Worm (Caenorhabditis elegans) whole organism, young adult: ENCODE results near the gene F49H12.7.
"Not testable (repeated sequence)": the region's sequence is repeated elsewhere in the genome, so short reads cannot be mapped to it uniquely, and the experiment has no call there.

Experiments
- C17E4.6 ChIP-seq: fragments of 200-800 bp; sonication (Bioruptor generic); IDR thresholded peaks from 2 replicates; pipeline ENCODE4 v1.3.6; 2022; ENCODE audit warnings: missing genetic modification reagents, missing genetic modification characterization, missing compliant biosample characterization
- D2030.7 ChIP-seq: fragments of 200-800 bp; sonication (Bioruptor generic); IDR thresholded peaks from 2 replicates; pipeline ENCODE4 v1.3.6; 2022; ENCODE audit warnings: missing genetic modification reagents, missing genetic modification characterization, missing compliant biosample characterization
- F39B2.1 ChIP-seq: fragments of 200-800 bp; sonication (Bioruptor generic); IDR thresholded peaks from 2 replicates; pipeline ENCODE4 v1.3.6; 2022; ENCODE audit warnings: missing genetic modification reagents, missing genetic modification characterization, missing compliant biosample characterization
- K11D2.4 ChIP-seq: fragments of 200-800 bp; sonication (Bioruptor generic); IDR thresholded peaks from 2 replicates; pipeline ENCODE4 v1.3.6; 2022; ENCODE audit warnings: missing genetic modification reagents, missing genetic modification characterization, missing compliant biosample characterization
- T07F8.4 ChIP-seq: sonication (generic microtip); optimal IDR thresholded peaks from 2 replicates; lab custom pipeline; 2016; ENCODE audit warnings: mild to moderate bottlenecking, missing genetic modification characterization, moderate library complexity, missing compliant biosample characterization
- Y53F4B.3 ChIP-seq: fragments of 200-800 bp; sonication (Bioruptor generic); IDR thresholded peaks from 2 replicates; pipeline ENCODE4 v1.3.6; 2022; ENCODE audit warnings: missing genetic modification reagents, missing genetic modification characterization, missing compliant biosample characterization
- Y56A3A.18 ChIP-seq: fragments of 200-800 bp; sonication (Bioruptor generic); IDR thresholded peaks from 2 replicates; pipeline ENCODE4 v1.3.6; 2022; ENCODE audit warnings: missing genetic modification reagents, missing genetic modification characterization, missing compliant biosample characterization
- Y67H2A.10 ChIP-seq: fragments of 200-800 bp; sonication (Bioruptor generic); conservative IDR thresholded peaks from 2 replicates; pipeline ENCODE4 v1.3.6; 2022; ENCODE audit warnings: missing genetic modification reagents, missing genetic modification characterization, missing compliant biosample characterization
- Y79H2A.3 ChIP-seq: fragments of 200-800 bp; sonication (Bioruptor generic); conservative IDR thresholded peaks from 2 replicates; pipeline ENCODE4 v1.3.6; 2022; ENCODE audit warnings: missing genetic modification reagents, missing genetic modification characterization, missing compliant biosample characterization
- Y95B8A.8 ChIP-seq: fragments of 200-800 bp; sonication (Bioruptor generic); IDR thresholded peaks from 2 replicates; pipeline ENCODE4 v1.3.6; 2022; ENCODE audit warnings: missing genetic modification reagents, missing genetic modification characterization, missing compliant biosample characterization
- ZK185.1 ChIP-seq: sonication (generic microtip); optimal IDR thresholded peaks from 2 replicates; lab custom pipeline; 2016; ENCODE audit warnings: mild to moderate bottlenecking, missing genetic modification characterization, missing compliant biosample characterization; ENCODE audit not compliant: poor library complexity, severe bottlenecking
- ama-1 ChIP-seq, 3 experiments: fragments of 150-350 bp in 1 of 3; sonication (generic microtip) in 2 of 3; optimal IDR thresholded peaks; 2 replicates each; lab custom pipeline; 2014 to 2018; ENCODE audit warnings: missing biosample characterization in 2 of 3, missing genetic modification characterization in 2 of 3, missing genetic modification reagents in 2 of 3
- aptf-2 ChIP-seq: fragments of 200-800 bp; sonication (Bioruptor generic); conservative IDR thresholded peaks from 2 replicates; pipeline ENCODE4 v1.3.6; 2022; ENCODE audit warnings: missing genetic modification reagents, missing genetic modification characterization, missing compliant biosample characterization
- aptf-3 ChIP-seq: fragments of 200-800 bp; sonication (Bioruptor generic); IDR thresholded peaks from 2 replicates; pipeline ENCODE4 v1.3.6; 2022; ENCODE audit warnings: missing genetic modification characterization, missing compliant biosample characterization
- atf-7 ChIP-seq: sonication (generic microtip); optimal IDR thresholded peaks from 2 replicates; lab custom pipeline; 2017; ENCODE audit warnings: mild to moderate bottlenecking, missing genetic modification characterization, missing compliant biosample characterization
- attf-3 ChIP-seq: fragments of 200-800 bp; sonication (Bioruptor generic); conservative IDR thresholded peaks from 2 replicates; pipeline ENCODE4 v1.3.6; 2022; ENCODE audit warnings: missing genetic modification reagents, missing genetic modification characterization, missing compliant biosample characterization
- attf-6 ChIP-seq: fragments of 200-800 bp; sonication (Bioruptor generic); IDR thresholded peaks from 2 replicates; pipeline ENCODE4 v1.3.6; 2022; ENCODE audit warnings: missing genetic modification reagents, missing genetic modification characterization, missing compliant biosample characterization
- bed-2 ChIP-seq: fragments of 200-800 bp; sonication (Bioruptor generic); IDR thresholded peaks from 2 replicates; pipeline ENCODE4 v1.3.6; 2022; ENCODE audit warnings: missing genetic modification reagents, missing genetic modification characterization, missing compliant biosample characterization
- cebp-1 ChIP-seq, 2 experiments: fragments of 200-800 bp in 1 of 2; sonication (Bioruptor generic) in 1 of 2; sonication (generic microtip) in 1 of 2; IDR thresholded peaks in 1 of 2; optimal IDR thresholded peaks in 1 of 2; 2 replicates each; pipeline versions ENCODE4 v1.3.6 to Lab custom; 2017 to 2022; ENCODE audit warnings: missing compliant biosample characterization in 2 of 2, missing genetic modification characterization in 2 of 2, mild to moderate bottlenecking in 1 of 2, missing genetic modification reagents in 1 of 2, moderate library complexity in 1 of 2
- ceh-100 ChIP-seq: fragments of 200-800 bp; sonication (Bioruptor generic); IDR thresholded peaks from 2 replicates; pipeline ENCODE4 v1.3.6; 2022; ENCODE audit warnings: missing genetic modification reagents, missing genetic modification characterization, missing compliant biosample characterization
- ceh-58 ChIP-seq: fragments of 200-800 bp; sonication (Bioruptor generic); IDR thresholded peaks from 2 replicates; pipeline ENCODE4 v1.3.6; 2022; ENCODE audit warnings: missing genetic modification characterization, missing compliant biosample characterization
- die-1 ChIP-seq: sonication (generic microtip); optimal IDR thresholded peaks from 2 replicates; lab custom pipeline; 2016; ENCODE audit warnings: missing genotype, mild to moderate bottlenecking, missing genetic modification characterization, missing compliant biosample characterization
- dox-1 ChIP-seq: fragments of 200-800 bp; sonication (Bioruptor generic); IDR thresholded peaks from 2 replicates; pipeline ENCODE4 v1.3.6; 2022; ENCODE audit warnings: missing genetic modification reagents, missing genetic modification characterization, missing compliant biosample characterization
- egl-18 ChIP-seq: fragments of 200-800 bp; sonication (Bioruptor generic); IDR thresholded peaks from 2 replicates; pipeline ENCODE4 v1.3.6; 2022; ENCODE audit warnings: missing genetic modification reagents, missing genetic modification characterization, missing compliant biosample characterization
- egl-44 ChIP-seq: fragments of 200-800 bp; sonication (Bioruptor generic); IDR thresholded peaks from 2 replicates; pipeline ENCODE4 v1.3.6; 2022; ENCODE audit warnings: missing genetic modification reagents, missing genetic modification characterization, missing compliant biosample characterization
- egrh-3 ChIP-seq: fragments of 200-800 bp; sonication (Bioruptor generic); IDR thresholded peaks from 2 replicates; pipeline ENCODE4 v1.3.6; 2022; ENCODE audit warnings: missing genetic modification reagents, missing genetic modification characterization, missing compliant biosample characterization
- ekl-4 ChIP-seq: fragments of 200-800 bp; sonication (Bioruptor generic); IDR thresholded peaks from 2 replicates; pipeline ENCODE4 v1.3.6; 2022; ENCODE audit warnings: missing genetic modification reagents, missing genetic modification characterization, missing compliant biosample characterization
- hlh-12 ChIP-seq: sonication (generic microtip); optimal IDR thresholded peaks from 2 replicates; lab custom pipeline; 2016; ENCODE audit warnings: missing genetic modification characterization, missing compliant biosample characterization
- hmg-20 ChIP-seq: fragments of 200-800 bp; sonication (Bioruptor generic); IDR thresholded peaks from 2 replicates; pipeline ENCODE4 v1.3.6; 2022; ENCODE audit warnings: missing genetic modification reagents, missing genetic modification characterization, missing compliant biosample characterization
- let-526 ChIP-seq: fragments of 200-800 bp; sonication (Bioruptor generic); IDR thresholded peaks from 2 replicates; pipeline ENCODE4 v1.3.6; 2022; ENCODE audit warnings: missing genetic modification reagents, missing genetic modification characterization, missing compliant biosample characterization
- madf-6 ChIP-seq: fragments of 200-800 bp; sonication (Bioruptor generic); IDR thresholded peaks from 2 replicates; pipeline ENCODE4 v1.3.6; 2022; ENCODE audit warnings: missing genetic modification reagents, missing genetic modification characterization, missing compliant biosample characterization
- mel-28 ChIP-seq: sonication (generic microtip); optimal IDR thresholded peaks from 2 replicates; lab custom pipeline; 2016; ENCODE audit warnings: borderline replicate concordance, mild to moderate bottlenecking, missing genetic modification characterization, missing compliant biosample characterization
- nhr-120 ChIP-seq: fragments of 200-800 bp; sonication (Bioruptor generic); IDR thresholded peaks from 2 replicates; pipeline ENCODE4 v1.3.6; 2022; ENCODE audit warnings: missing genetic modification characterization, missing compliant biosample characterization
- nhr-80 ChIP-seq: sonication (generic microtip); optimal IDR thresholded peaks from 2 replicates; lab custom pipeline; 2016; ENCODE audit warnings: missing genetic modification characterization, missing compliant biosample characterization
- pbrm-1 ChIP-seq: fragments of 200-800 bp; sonication (Bioruptor generic); IDR thresholded peaks from 2 replicates; pipeline ENCODE4 v1.3.6; 2022; ENCODE audit warnings: missing genetic modification reagents, missing genetic modification characterization, missing compliant biosample characterization
- sea-2 ChIP-seq: fragments of 200-800 bp; sonication (Bioruptor generic); IDR thresholded peaks from 2 replicates; pipeline ENCODE4 v1.3.6; 2022; ENCODE audit warnings: missing genetic modification characterization, missing compliant biosample characterization
- xnd-1 ChIP-seq: sonication (generic microtip); optimal IDR thresholded peaks from 2 replicates; lab custom pipeline; 2016; ENCODE audit warnings: missing genotype, missing genetic modification reagents, missing genetic modification characterization, missing compliant biosample characterization
- zfh-2 ChIP-seq: fragments of 200-800 bp; sonication (Bioruptor generic); conservative IDR thresholded peaks from 2 replicates; pipeline ENCODE4 v1.3.6; 2022; ENCODE audit warnings: missing genetic modification reagents, missing genetic modification characterization, missing compliant biosample characterization
- zim-3 ChIP-seq: sonication (generic microtip); optimal IDR thresholded peaks from 2 replicates; lab custom pipeline; 2017; ENCODE audit warnings: mild to moderate bottlenecking, missing genetic modification characterization, moderate library complexity, missing compliant biosample characterization
- ztf-22 ChIP-seq: fragments of 200-800 bp; sonication (Bioruptor generic); optimal IDR thresholded peaks from 2 replicates; lab custom pipeline; 2018; ENCODE audit warnings: mild to moderate bottlenecking, missing genetic modification characterization, moderate library complexity, missing compliant biosample characterization
- ztf-25 ChIP-seq: fragments of 200-800 bp; sonication (Bioruptor generic); IDR thresholded peaks from 2 replicates; pipeline ENCODE4 v1.3.6; 2022; ENCODE audit warnings: missing genetic modification reagents, missing genetic modification characterization, missing compliant biosample characterization
- ztf-6 ChIP-seq: fragments of 200-800 bp; sonication (Bioruptor generic); IDR thresholded peaks from 2 replicates; pipeline ENCODE4 v1.3.6; 2022; ENCODE audit warnings: missing genetic modification reagents, missing genetic modification characterization, missing compliant biosample characterization

Gene F49H12.7

DNA sequence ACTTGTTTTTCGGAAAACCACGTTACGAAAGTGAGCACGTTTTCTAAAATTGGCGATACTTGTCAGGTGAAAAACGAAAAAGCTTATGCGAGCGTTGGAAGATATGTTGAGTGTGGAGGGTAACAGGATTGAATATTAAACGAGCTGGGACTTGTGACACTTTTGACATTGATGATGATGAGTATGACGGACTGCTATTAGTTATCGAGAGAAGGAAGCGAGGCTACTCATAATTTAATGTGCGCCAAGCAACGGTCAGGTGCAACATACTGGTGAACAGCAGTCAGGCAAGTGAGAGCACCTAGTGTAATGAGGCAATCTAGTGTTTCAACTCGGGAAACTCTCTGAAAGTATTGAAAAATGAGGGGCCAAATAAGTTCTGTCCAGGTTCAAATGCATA lies 14.6 kb upstream of the F49H12.7 start:
- no peak for TF ChIP-seq zfh-2 (GFP tag; lab: Robert Waterston, UW)
- TF ChIP-seq attf-6 (GFP tag; lab: Robert Waterston, UW): no peak
- no peak for TF ChIP-seq ztf-25
- TF ChIP-seq nhr-80 (tag; lab: Kevin White, UChicago): no peak
- no peak for TF ChIP-seq hlh-12 (tag; lab: Kevin White, UChicago)
- TF ChIP-seq die-1 (tag; lab: Kevin White, UChicago): no peak
- TF ChIP-seq zim-3 (tag; lab: Kevin White, UChicago): no peak
- no peak for TF ChIP-seq ama-1 (optimal IDR thresholded peaks at IDR 0.05; lab: Kevin White, UChicago)
- no peak for TF ChIP-seq ama-1 (GFP tag; optimal IDR thresholded peaks at IDR 0.05; lab: Kevin White, UChicago)
- TF ChIP-seq ztf-22 (GFP tag; lab: Kevin White, UChicago): no peak
- TF ChIP-seq ZK185.1: no peak
- TF ChIP-seq ztf-6 (GFP tag; lab: Robert Waterston, UW): no peak
- no peak for TF ChIP-seq T07F8.4 (tag; lab: Kevin White, UChicago)
- TF ChIP-seq atf-7 (tag; lab: Kevin White, UChicago): no peak
- no peak for TF ChIP-seq mel-28

DNA sequence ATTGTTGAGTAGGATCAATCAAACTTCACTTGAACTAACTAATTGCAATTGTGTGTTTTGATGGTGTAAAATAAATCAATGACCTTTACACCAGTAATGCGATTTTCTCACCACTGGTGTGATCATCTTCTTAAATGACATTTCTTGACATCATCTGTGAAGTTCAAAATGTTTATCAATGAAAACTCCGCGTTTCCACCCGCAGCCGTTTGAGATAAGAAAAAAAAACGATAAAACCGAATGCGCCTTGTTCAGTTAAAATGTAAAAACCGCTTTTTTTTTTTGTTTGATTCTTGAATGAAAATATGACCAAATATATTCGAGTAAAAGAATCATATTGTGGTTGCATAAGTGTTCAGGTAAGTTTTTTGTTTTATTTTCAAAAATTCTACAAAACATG lies 13.2 kb upstream of the F49H12.7 start, which contains the start of gene Y102A11A.1:
Gene Y102A11A.1 (plus strand): TSS at position 223 of the 400 bp plus-strand sequence.
- TF ChIP-seq xnd-1 (tag; lab: Kevin White, UChicago) (no peak), nhr-80 (tag; lab: Kevin White, UChicago) (peak; percentile 39)

DNA sequence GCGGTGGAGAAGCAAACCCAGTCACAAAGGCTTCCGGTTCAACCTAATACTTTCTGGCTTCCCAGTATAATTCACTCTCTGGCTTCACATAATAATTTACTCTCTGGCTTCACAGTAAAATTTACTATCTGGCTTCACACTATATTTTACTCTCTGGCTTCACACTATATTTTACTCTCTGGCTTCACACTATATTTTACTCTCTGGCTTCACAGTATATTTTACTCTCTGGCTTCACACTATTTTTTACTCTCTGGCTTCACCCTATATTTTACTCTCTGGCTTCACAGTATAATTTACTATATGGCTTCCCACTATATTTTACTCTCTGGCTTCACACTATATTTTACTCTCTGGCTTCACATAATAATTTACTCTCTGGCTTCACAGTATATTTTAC lies 8.0 kb upstream of the F49H12.7 start:
- TF ChIP-seq egrh-3 (peak; percentile 90), Y53F4B.3 (peak; percentile 61; the same call in 1 of the 2 replicates)

DNA sequence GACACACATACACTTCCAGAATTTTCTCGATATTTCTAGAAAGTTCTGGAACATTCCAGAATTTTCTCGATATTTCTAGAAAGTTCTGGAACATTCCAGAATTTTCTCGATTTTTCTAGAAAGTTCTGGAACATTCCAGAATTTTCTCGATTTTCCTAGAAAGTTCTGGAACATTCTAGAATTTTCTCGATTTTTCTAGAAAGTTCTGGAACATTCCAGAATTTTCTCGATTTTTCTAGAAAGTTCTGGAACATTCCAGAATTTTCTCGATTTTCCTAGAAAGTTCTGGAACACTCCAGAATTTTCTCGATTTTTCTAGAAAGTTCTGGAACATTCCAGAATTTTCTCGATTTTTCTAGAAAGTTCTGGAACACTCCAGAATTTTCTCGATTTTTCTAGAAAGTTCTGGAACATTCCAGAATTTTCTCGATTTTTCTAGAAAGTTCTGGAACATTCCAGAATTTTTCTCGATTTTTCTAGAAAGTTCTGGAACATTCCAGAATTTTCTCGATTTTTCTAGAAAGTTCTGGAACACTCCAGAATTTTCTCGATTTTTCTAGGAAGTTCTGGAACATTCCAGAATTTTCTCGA lies 6.9 kb upstream of the F49H12.7 start:
- TF ChIP-seq D2030.7 (peak; percentile 98), ekl-4 (GFP tag; lab: Robert Waterston, UW) (peak; percentile 98), hmg-20 (GFP tag; lab: Robert Waterston, UW) (peak; percentile 2; the same call in 1 of the 2 replicates), aptf-2 (GFP tag; lab: Robert Waterston, UW) (peak; percentile 83), F39B2.1 (GFP tag; lab: Robert Waterston, UW) (peak; percentile 94), aptf-3 (GFP tag; lab: Robert Waterston, UW) (peak; percentile 98), sea-2 (GFP tag; lab: Robert Waterston, UW) (peak; percentile 56; the same call in 1 of the 2 replicates), C17E4.6 (GFP tag; lab: Robert Waterston, UW) (peak; percentile 42; the same call in 1 of the 2 replicates), dox-1 (GFP tag; lab: Robert Waterston, UW) (peak; percentile 100), egl-18 (GFP tag; lab: Robert Waterston, UW) (peak; percentile 96), Y67H2A.10 (GFP tag; lab: Robert Waterston, UW) (peak; percentile 89), Y56A3A.18 (GFP tag; lab: Robert Waterston, UW) (peak; percentile 91; the same call in 1 of the 2 replicates), Y95B8A.8 (GFP tag; lab: Robert Waterston, UW) (peak; percentile 97), let-526 (peak; percentile 93), ceh-100 (GFP tag; lab: Robert Waterston, UW) (peak; percentile 87), Y79H2A.3 (GFP tag; lab: Robert Waterston, UW) (peak; percentile 94; the same call in 1 of the 2 replicates), ceh-58 (GFP tag; lab: Robert Waterston, UW) (peak; percentile 98; the same call in 1 of the 2 replicates), pbrm-1 (peak; percentile 96), egl-44 (GFP tag; lab: Robert Waterston, UW) (peak; percentile 97), bed-2 (0 out of 2 replicates have a peak, but pooled peaks have one; percentile 57), attf-3 (GFP tag; lab: Robert Waterston, UW) (peak; percentile 72), nhr-120 (peak; percentile 87; the same call in 1 of the 2 replicates), cebp-1 (GFP tag; IDR thresholded peaks at IDR 0.05; lab: Robert Waterston, UW) (peak; percentile 76), K11D2.4 (GFP tag; lab: Robert Waterston, UW) (peak; percentile 54; the same call in 1 of the 2 replicates), madf-6 (GFP tag; lab: Robert Waterston, UW) (peak; percentile 91), egrh-3 (peak; percentile 96)
- TF ChIP-seq cebp-1 (tag; optimal IDR thresholded peaks at IDR 0.05; lab: Kevin White, UChicago): not testable (repeated sequence)
